Fruit fly (Drosophila melanogaster) whole organism, wandering third instar larva: Measurements from ENCODE around the gene CG43844.

Experiments
- HLH106 ChIP-seq: fragments of 200-800 bp; optimal IDR thresholded peaks from 3 replicates; lab custom pipeline; 2019; ENCODE audit warnings: missing biosample characterization, mild to moderate bottlenecking, missing genetic modification characterization, moderate library complexity
- Jra ChIP-seq: sonication (Bioruptor generic); optimal IDR thresholded peaks from 2 replicates; lab custom pipeline; 2016; ENCODE audit warnings: missing biosample characterization, missing genetic modification characterization
- brk ChIP-seq: fragments of 200-800 bp; sonication (Bioruptor generic); optimal IDR thresholded peaks from 2 replicates; lab custom pipeline; 2016; ENCODE audit warnings: missing biosample characterization, mild to moderate bottlenecking, missing genetic modification characterization
- ey ChIP-seq: fragments of 200-800 bp; sonication (Bioruptor generic); optimal IDR thresholded peaks from 2 replicates; lab custom pipeline; 2016; ENCODE audit warnings: missing biosample characterization, missing genetic modification characterization
- fru ChIP-seq: fragments of 200-800 bp; sonication (Bioruptor generic); optimal IDR thresholded peaks from 3 replicates; lab custom pipeline; 2016; ENCODE audit warnings: missing biosample characterization, mild to moderate bottlenecking, missing genetic modification characterization
- psq ChIP-seq: fragments of 200-800 bp; sonication (Bioruptor generic); optimal IDR thresholded peaks from 3 replicates; lab custom pipeline; 2017; ENCODE audit warnings: missing biosample characterization, mild to moderate bottlenecking, missing genetic modification characterization, moderate library complexity

DNA sequence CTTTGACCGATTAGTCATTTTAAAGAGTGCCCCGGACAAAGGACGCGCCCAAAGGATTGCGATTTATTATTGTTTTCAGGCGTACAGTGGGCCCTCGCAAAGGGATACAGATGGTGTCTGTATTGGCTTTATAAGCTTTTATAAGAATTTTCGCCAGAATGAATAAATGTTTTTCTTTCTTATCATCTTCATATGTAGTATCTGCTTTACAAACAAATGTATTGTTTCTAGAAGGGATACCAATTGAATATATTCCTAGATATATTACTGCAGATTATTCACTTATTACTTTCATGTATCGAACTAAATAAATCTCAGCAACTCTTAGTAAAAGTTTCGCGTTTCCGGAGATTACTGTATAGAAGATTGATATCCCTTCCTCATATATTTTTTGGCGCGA lies 31.8 kb upstream of the CG43844 start:
- peak; percentile 6 for TF ChIP-seq ey (GFP tag; lab: Kevin White, UChicago)
- TF ChIP-seq psq (GFP tag; lab: Kevin White, UChicago) = peak; percentile 7
- TF ChIP-seq fru (GFP tag; lab: Kevin White, UChicago) = peak; percentile 36
- TF ChIP-seq Jra (GFP tag; lab: Kevin White, UChicago) = no peak
- TF ChIP-seq brk (GFP tag; lab: Kevin White, UChicago) = no peak
- peak; percentile 28 for TF ChIP-seq HLH106 (tag; lab: Kevin White, UChicago)
